Worm (Caenorhabditis elegans) whole organism, early embryonic: ENCODE measurements around the gene R02F2.8.
A peak's percentile ranks its signal among the peaks of the same experiment; 100 is the strongest.

ENCODE experiments used
- B0310.2 ChIP-seq: sonication (generic microtip); optimal IDR thresholded peaks from 2 replicates; lab custom pipeline; 2016; ENCODE audit warnings: mild to moderate bottlenecking, missing genetic modification characterization, missing compliant biosample characterization
- F13C5.2 ChIP-seq: sonication (generic microtip); optimal IDR thresholded peaks from 2 replicates; lab custom pipeline; 2017; ENCODE audit warnings: mild to moderate bottlenecking, missing genetic modification characterization, inconsistent platforms, missing compliant biosample characterization
- aly-1 ChIP-seq: sonication (generic microtip); optimal IDR thresholded peaks from 2 replicates; lab custom pipeline; 2016; ENCODE audit warnings: missing genetic modification characterization, missing compliant biosample characterization
- ama-1 ChIP-seq: fragments of 150-350 bp; optimal IDR thresholded peaks from 2 replicates; lab custom pipeline; 2014
- ceh-13 ChIP-seq: fragments of 200-800 bp; sonication (Bioruptor generic); optimal IDR thresholded peaks from 2 replicates; lab custom pipeline; 2018; ENCODE audit warnings: mild to moderate bottlenecking, missing genetic modification characterization, missing compliant biosample characterization
- ceh-36 ChIP-seq: sonication (generic microtip); optimal IDR thresholded peaks from 2 replicates; lab custom pipeline; 2016; ENCODE audit warnings: missing genetic modification characterization, inconsistent platforms, missing compliant biosample characterization
- ets-7 ChIP-seq: sonication (generic microtip); optimal IDR thresholded peaks from 2 replicates; lab custom pipeline; 2016; ENCODE audit warnings: missing genotype, missing genetic modification characterization, missing compliant biosample characterization
- flt-1 ChIP-seq: fragments of 200-800 bp; sonication (Bioruptor generic); IDR thresholded peaks from 2 replicates; pipeline ENCODE4 v1.3.6; 2022; ENCODE audit warnings: missing genetic modification characterization, missing compliant biosample characterization
- hmbx-1 ChIP-seq: sonication (generic microtip); optimal IDR thresholded peaks from 2 replicates; lab custom pipeline; 2016; ENCODE audit warnings: mild to moderate bottlenecking, missing genetic modification characterization, missing compliant biosample characterization
- hmg-4 ChIP-seq: fragments of 200-800 bp; sonication (Bioruptor generic); optimal IDR thresholded peaks from 2 replicates; lab custom pipeline; 2018; ENCODE audit warnings: mild to moderate bottlenecking, missing genetic modification characterization, missing compliant biosample characterization
- hnd-1 ChIP-seq: sonication (generic microtip); optimal IDR thresholded peaks from 2 replicates; lab custom pipeline; 2016; ENCODE audit warnings: missing genetic modification characterization, missing compliant biosample characterization
- pes-1 ChIP-seq: fragments of 200-800 bp; sonication (Bioruptor generic); IDR thresholded peaks from 2 replicates; pipeline ENCODE4 v1.3.6; 2022; ENCODE audit warnings: missing genetic modification reagents, missing genetic modification characterization, missing compliant biosample characterization
- scrt-1 ChIP-seq: fragments of 200-800 bp; sonication (Bioruptor generic); IDR thresholded peaks from 2 replicates; pipeline ENCODE4 v1.3.6; 2022; ENCODE audit warnings: missing genetic modification characterization, missing compliant biosample characterization
- sea-1 ChIP-seq: fragments of 200-800 bp; sonication (Bioruptor generic); conservative IDR thresholded peaks from 2 replicates; pipeline ENCODE4 v1.3.6; 2022; ENCODE audit warnings: missing genetic modification characterization, missing compliant biosample characterization
- tbx-11 ChIP-seq: fragments of 200-800 bp; sonication (Bioruptor generic); IDR thresholded peaks from 2 replicates; pipeline ENCODE4 v1.3.6; 2022; ENCODE audit warnings: missing genetic modification characterization, missing compliant biosample characterization
- tbx-37 ChIP-seq: fragments of 200-800 bp; sonication (Bioruptor generic); conservative IDR thresholded peaks from 2 replicates; pipeline ENCODE4 v1.3.6; 2022; ENCODE audit warnings: missing genetic modification reagents, missing genetic modification characterization, missing compliant biosample characterization
- tra-4 ChIP-seq: sonication (generic microtip); optimal IDR thresholded peaks from 2 replicates; lab custom pipeline; 2017; ENCODE audit warnings: missing genetic modification characterization, missing compliant biosample characterization

R02F2.8 gene

ce11 chrIII:5502915-5503575 lies 8.0 kb upstream of the R02F2.8 start:
- TF ChIP-seq hmbx-1, result no peak
- no peak for TF ChIP-seq tra-4 (tag; lab: Kevin White, UChicago)
- TF ChIP-seq scrt-1 (GFP tag; lab: Robert Waterston, UW), result no peak
- no peak for TF ChIP-seq hnd-1 (tag; lab: Kevin White, UChicago)
- TF ChIP-seq aly-1 (tag; lab: Kevin White, UChicago), result no peak
- no peak for TF ChIP-seq B0310.2

ce11 chrIII:5501358-5502287 lies 6.6 kb upstream of the R02F2.8 start, which contains the start of gene R02F2.1:
TSS of gene R02F2.1 (plus strand) at chrIII:5501885.
- TF ChIP-seq hmg-4 (GFP tag; lab: Kevin White, UChicago) (no peak), hmbx-1 (no peak), ama-1 (no peak), tbx-11 (GFP tag; lab: Robert Waterston, UW) (no peak), ets-7 (no peak), scrt-1 (GFP tag; lab: Robert Waterston, UW) (no peak), flt-1 (GFP tag; lab: Robert Waterston, UW) (no peak), B0310.2 (no peak), ceh-13 (GFP tag; lab: Kevin White, UChicago) (no peak), tbx-37 (GFP tag; lab: Robert Waterston, UW) (no peak), pes-1 (GFP tag; lab: Robert Waterston, UW) (no peak), hnd-1 (tag; lab: Kevin White, UChicago) (no peak), aly-1 (tag; lab: Kevin White, UChicago) (no peak), sea-1 (no peak), tra-4 (tag; lab: Kevin White, UChicago) (no peak), ceh-36 (tag; lab: Kevin White, UChicago) (no peak), F13C5.2 (tag; lab: Kevin White, UChicago) (no peak)

DNA sequence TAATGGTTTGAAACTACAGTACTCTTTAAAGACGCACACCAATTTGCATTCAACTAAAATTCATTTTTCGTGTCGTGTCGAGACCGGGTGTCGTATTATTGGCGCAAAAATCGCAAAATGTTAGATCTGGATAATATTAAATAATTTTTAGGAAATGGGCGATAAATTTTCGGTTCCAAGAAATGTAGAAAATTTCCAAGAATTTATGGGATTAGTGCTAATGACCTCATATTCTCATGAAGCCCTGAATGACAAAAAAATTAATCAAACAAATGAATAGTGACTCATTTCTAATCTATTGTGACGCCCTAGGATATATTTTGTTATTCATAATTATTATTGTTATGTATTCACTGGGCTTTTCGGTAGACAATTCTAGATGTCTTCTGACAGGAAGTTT lies 5.7 kb upstream of the R02F2.8 start:
- TF ChIP-seq hmbx-1 (no peak), tra-4 (tag; lab: Kevin White, UChicago) (no peak), ceh-13 (GFP tag; lab: Kevin White, UChicago) (no peak), scrt-1 (GFP tag; lab: Robert Waterston, UW) (no peak), hmg-4 (GFP tag; lab: Kevin White, UChicago) (no peak), ets-7 (no peak), pes-1 (GFP tag; lab: Robert Waterston, UW) (no peak), sea-1 (no peak), ceh-36 (tag; lab: Kevin White, UChicago) (no peak), aly-1 (tag; lab: Kevin White, UChicago) (no peak), tbx-37 (GFP tag; lab: Robert Waterston, UW) (no peak), B0310.2 (no peak), F13C5.2 (tag; lab: Kevin White, UChicago) (no peak), tbx-11 (GFP tag; lab: Robert Waterston, UW) (no peak)

DNA sequence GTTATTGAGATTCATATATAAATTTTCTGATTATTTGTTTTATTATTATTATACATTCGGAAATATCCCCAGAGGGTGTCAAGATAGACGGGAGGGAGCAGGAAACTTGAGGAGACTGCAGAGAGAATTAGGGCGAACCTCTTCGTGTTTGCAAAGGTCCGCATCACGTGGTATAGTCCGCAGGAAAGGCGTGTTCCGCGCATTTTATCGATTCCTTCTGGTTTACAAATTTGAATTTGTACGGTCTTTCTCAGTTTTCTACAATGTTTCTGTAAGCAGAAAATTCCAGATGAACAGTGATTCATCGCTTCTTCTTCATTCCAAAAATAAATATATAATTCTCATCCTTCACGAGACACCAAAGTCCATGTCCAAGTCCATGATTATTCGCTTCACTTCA lies 4.9 kb upstream of the R02F2.8 start:
- TF ChIP-seq ceh-13 (GFP tag; lab: Kevin White, UChicago), result no peak
- no peak for TF ChIP-seq hmbx-1
- TF ChIP-seq ceh-36 (tag; lab: Kevin White, UChicago), result no peak
- no peak for TF ChIP-seq hmg-4 (GFP tag; lab: Kevin White, UChicago)
- TF ChIP-seq tbx-11 (GFP tag; lab: Robert Waterston, UW), result no peak
- TF ChIP-seq tra-4 (tag; lab: Kevin White, UChicago), result no peak
- TF ChIP-seq scrt-1 (GFP tag; lab: Robert Waterston, UW), result no peak
- TF ChIP-seq ets-7, result no peak
- TF ChIP-seq hnd-1 (tag; lab: Kevin White, UChicago), result no peak
- no peak for TF ChIP-seq pes-1 (GFP tag; lab: Robert Waterston, UW)
- no peak for TF ChIP-seq tbx-37 (GFP tag; lab: Robert Waterston, UW)
- TF ChIP-seq B0310.2, result no peak
- TF ChIP-seq ama-1, result no peak
- TF ChIP-seq flt-1 (GFP tag; lab: Robert Waterston, UW), result no peak
- TF ChIP-seq F13C5.2 (tag; lab: Kevin White, UChicago), result no peak
- TF ChIP-seq aly-1 (tag; lab: Kevin White, UChicago), result no peak
- TF ChIP-seq sea-1, result no peak

ce11 chrIII:5498973-5499372 lies 3.9 kb upstream of the R02F2.8 start, which contains the start of gene R02F2.9:
TSS of gene R02F2.9 (plus strand) at chrIII:5499190.
- TF ChIP-seq tbx-37 (GFP tag; lab: Robert Waterston, UW) (no peak), F13C5.2 (tag; lab: Kevin White, UChicago) (peak; percentile 36)

DNA sequence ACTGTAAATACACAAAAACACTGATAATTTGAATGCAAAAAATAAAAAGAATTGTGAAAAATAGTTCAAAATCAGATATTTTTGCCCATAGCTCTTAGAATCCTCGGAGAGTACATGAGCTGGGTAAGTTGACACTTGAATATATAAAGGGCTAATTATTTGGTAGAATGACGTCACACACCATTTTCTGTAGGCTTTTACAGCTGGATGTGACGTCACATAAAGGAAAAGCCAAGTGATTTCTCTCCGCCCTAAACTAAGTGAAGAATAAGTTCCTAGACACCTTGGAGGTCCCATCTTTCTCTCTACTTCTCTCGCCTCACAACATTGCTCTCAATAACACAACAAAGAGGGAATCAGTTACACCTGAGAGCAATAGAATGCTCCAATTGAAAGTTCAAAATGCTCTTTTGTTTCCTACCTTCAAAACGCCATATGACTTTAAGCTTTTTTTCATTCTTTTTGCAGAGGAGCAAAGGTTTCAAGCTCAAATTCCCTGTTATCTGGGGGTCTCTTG lies 7.9 kb downstream of the R02F2.8 start, which contains the start of gene osg-1:
osg-1 (plus strand) TSS at position 467 of the 517 bp plus-strand sequence.
- TF ChIP-seq hmbx-1, result no peak
- no peak for TF ChIP-seq sea-1
- TF ChIP-seq tbx-37 (GFP tag; lab: Robert Waterston, UW), result no peak
- no peak for TF ChIP-seq aly-1 (tag; lab: Kevin White, UChicago)

ce11 chrIII:5486345-5486744 lies 8.7 kb downstream of the R02F2.8 start:
- TF ChIP-seq ama-1 (no peak), tbx-11 (GFP tag; lab: Robert Waterston, UW) (no peak), flt-1 (GFP tag; lab: Robert Waterston, UW) (no peak), pes-1 (GFP tag; lab: Robert Waterston, UW) (no peak), F13C5.2 (tag; lab: Kevin White, UChicago) (no peak), scrt-1 (GFP tag; lab: Robert Waterston, UW) (no peak), hmbx-1 (no peak), sea-1 (no peak)
